Worm (Caenorhabditis elegans) whole organism, midembryonic: Measurements from ENCODE around the gene ZK262.9.

Source experiments
- med-1 ChIP-seq: sonication (generic microtip); optimal IDR thresholded peaks from 2 replicates; lab custom pipeline; 2017; ENCODE audit warnings: missing genetic modification characterization, mild to moderate bottlenecking, missing compliant biosample characterization, antibody characterized with exemption, missing genetic modification reagents; ENCODE audit not compliant: insufficient read depth
- tab-1 ChIP-seq: fragments of 200-800 bp; sonication (Bioruptor generic); IDR thresholded peaks from 2 replicates; pipeline ENCODE4 v1.3.6; 2022; ENCODE audit warnings: missing genetic modification characterization, missing compliant biosample characterization
- ztf-23 ChIP-seq: fragments of 200-800 bp; sonication (Bioruptor generic); IDR thresholded peaks from 2 replicates; pipeline ENCODE4 v1.3.6; 2022; ENCODE audit warnings: missing genetic modification reagents, missing genetic modification characterization, missing compliant biosample characterization
- ztf-29 ChIP-seq: fragments of 200-800 bp; sonication (Bioruptor generic); IDR thresholded peaks from 2 replicates; pipeline ENCODE4 v1.3.6; 2022; ENCODE audit warnings: missing genetic modification reagents, missing genetic modification characterization, missing compliant biosample characterization

ce11 chrV:18468097-18468496 lies 28.5 kb downstream of the ZK262.9 start, which contains the start of gene ZK228.13:
- TF ChIP-seq tab-1 (GFP tag; lab: Robert Waterston, UW) (no peak), ztf-29 (no peak), ztf-23 (GFP tag; lab: Robert Waterston, UW) (no peak), med-1 (GFP tag; lab: Kevin White, UChicago) (no peak)
